Worm (Caenorhabditis elegans) whole organism, young adult: Measurements from ENCODE around the gene his-71.

Source experiments
- B0035.1 ChIP-seq: sonication (generic microtip); optimal IDR thresholded peaks from 2 replicates; lab custom pipeline; 2016; ENCODE audit warnings: missing genetic modification characterization, mild to moderate bottlenecking, missing compliant biosample characterization, missing genotype, missing genetic modification reagents
- F49E8.2 ChIP-seq: sonication (generic microtip); optimal IDR thresholded peaks from 3 replicates; lab custom pipeline; 2017; ENCODE audit warnings: missing genetic modification characterization, mild to moderate bottlenecking, missing compliant biosample characterization, antibody characterized with exemption, moderate library complexity; ENCODE audit not compliant: insufficient read depth
- K12H6.12 ChIP-seq: fragments of 200-800 bp; sonication (Bioruptor generic); optimal IDR thresholded peaks from 2 replicates; lab custom pipeline; 2018; ENCODE audit warnings: mild to moderate bottlenecking, missing genetic modification characterization, missing compliant biosample characterization
- T07F8.4 ChIP-seq: sonication (generic microtip); optimal IDR thresholded peaks from 2 replicates; lab custom pipeline; 2016; ENCODE audit warnings: mild to moderate bottlenecking, missing genetic modification characterization, moderate library complexity, missing compliant biosample characterization
- Y67H2A.10 ChIP-seq: fragments of 200-800 bp; sonication (Bioruptor generic); conservative IDR thresholded peaks from 2 replicates; pipeline ENCODE4 v1.3.6; 2022; ENCODE audit warnings: missing genetic modification reagents, missing genetic modification characterization, missing compliant biosample characterization
- Y95B8A.8 ChIP-seq: fragments of 200-800 bp; sonication (Bioruptor generic); IDR thresholded peaks from 2 replicates; pipeline ENCODE4 v1.3.6; 2022; ENCODE audit warnings: missing genetic modification reagents, missing genetic modification characterization, missing compliant biosample characterization
- akir-1 ChIP-seq: fragments of 200-800 bp; sonication (Bioruptor generic); optimal IDR thresholded peaks from 2 replicates; lab custom pipeline; 2018; ENCODE audit warnings: mild to moderate bottlenecking, missing genetic modification characterization, moderate library complexity, missing compliant biosample characterization
- ama-1 ChIP-seq, 3 experiments: fragments of 150-350 bp in 1 of 3; sonication (generic microtip) in 2 of 3; optimal IDR thresholded peaks; 2 replicates each; lab custom pipeline; 2014 to 2018; ENCODE audit warnings: missing biosample characterization in 2 of 3, missing genetic modification characterization in 2 of 3, missing genetic modification reagents in 2 of 3
- aptf-3 ChIP-seq: fragments of 200-800 bp; sonication (Bioruptor generic); IDR thresholded peaks from 2 replicates; pipeline ENCODE4 v1.3.6; 2022; ENCODE audit warnings: missing genetic modification characterization, missing compliant biosample characterization
- ccch-3 ChIP-seq: fragments of 200-800 bp; sonication (Bioruptor generic); optimal IDR thresholded peaks from 2 replicates; lab custom pipeline; 2018; ENCODE audit warnings: mild to moderate bottlenecking, missing genetic modification characterization, missing compliant biosample characterization
- cebp-1 ChIP-seq, 2 experiments: fragments of 200-800 bp in 1 of 2; sonication (Bioruptor generic) in 1 of 2; sonication (generic microtip) in 1 of 2; IDR thresholded peaks in 1 of 2; optimal IDR thresholded peaks in 1 of 2; 2 replicates each; pipeline versions ENCODE4 v1.3.6 to Lab custom; 2017 to 2022; ENCODE audit warnings: missing compliant biosample characterization in 2 of 2, missing genetic modification characterization in 2 of 2, mild to moderate bottlenecking in 1 of 2, missing genetic modification reagents in 1 of 2, moderate library complexity in 1 of 2
- ceh-27 ChIP-seq: fragments of 200-800 bp; sonication (Bioruptor generic); optimal IDR thresholded peaks from 2 replicates; lab custom pipeline; 2018; ENCODE audit warnings: mild to moderate bottlenecking, missing genetic modification characterization, moderate library complexity, missing compliant biosample characterization
- ceh-58 ChIP-seq: fragments of 200-800 bp; sonication (Bioruptor generic); IDR thresholded peaks from 2 replicates; pipeline ENCODE4 v1.3.6; 2022; ENCODE audit warnings: missing genetic modification characterization, missing compliant biosample characterization
- ceh-79 ChIP-seq: sonication (generic microtip); optimal IDR thresholded peaks from 2 replicates; lab custom pipeline; 2017; ENCODE audit warnings: mild to moderate bottlenecking, missing genetic modification characterization, missing compliant biosample characterization
- dox-1 ChIP-seq: fragments of 200-800 bp; sonication (Bioruptor generic); IDR thresholded peaks from 2 replicates; pipeline ENCODE4 v1.3.6; 2022; ENCODE audit warnings: missing genetic modification reagents, missing genetic modification characterization, missing compliant biosample characterization
- egl-44 ChIP-seq: fragments of 200-800 bp; sonication (Bioruptor generic); IDR thresholded peaks from 2 replicates; pipeline ENCODE4 v1.3.6; 2022; ENCODE audit warnings: missing genetic modification reagents, missing genetic modification characterization, missing compliant biosample characterization
- gei-17 ChIP-seq: fragments of 200-800 bp; sonication (Bioruptor generic); optimal IDR thresholded peaks from 2 replicates; lab custom pipeline; 2018; ENCODE audit warnings: mild to moderate bottlenecking, missing genetic modification characterization, missing compliant biosample characterization
- hmg-1.2 ChIP-seq: fragments of 200-800 bp; sonication (Bioruptor generic); IDR thresholded peaks from 2 replicates; pipeline ENCODE4 v1.3.6; 2022; ENCODE audit warnings: missing genetic modification reagents, missing genetic modification characterization, missing compliant biosample characterization
- hmg-20 ChIP-seq: fragments of 200-800 bp; sonication (Bioruptor generic); IDR thresholded peaks from 2 replicates; pipeline ENCODE4 v1.3.6; 2022; ENCODE audit warnings: missing genetic modification reagents, missing genetic modification characterization, missing compliant biosample characterization
- hrde-1 ChIP-seq: sonication (generic microtip); optimal IDR thresholded peaks from 2 replicates; lab custom pipeline; 2016; ENCODE audit warnings: missing genetic modification characterization, mild to moderate bottlenecking, missing compliant biosample characterization, moderate library complexity, missing genotype, missing genetic modification reagents, borderline replicate concordance
- hsf-1 ChIP-seq: fragments of 200-800 bp; sonication (Bioruptor generic); IDR thresholded peaks from 2 replicates; pipeline ENCODE4 v1.3.6; 2022; ENCODE audit warnings: missing genetic modification reagents, missing genetic modification characterization, missing compliant biosample characterization
- lin-35 ChIP-seq, 3 experiments: fragments of 150-350 bp in 2 of 3; sonication (generic microtip) in 1 of 3; optimal IDR thresholded peaks; 2 replicates each; lab custom pipeline; 2014 to 2018; ENCODE audit warnings: missing biosample characterization in 3 of 3, missing genetic modification characterization in 3 of 3, missing genetic modification reagents in 3 of 3
- lir-1 ChIP-seq: fragments of 200-800 bp; sonication (Bioruptor generic); conservative IDR thresholded peaks from 2 replicates; pipeline ENCODE4 v1.3.6; 2022; ENCODE audit warnings: missing genetic modification reagents, missing genetic modification characterization, missing compliant biosample characterization
- mcd-1 ChIP-seq: fragments of 200-800 bp; sonication (Bioruptor generic); IDR thresholded peaks from 2 replicates; pipeline ENCODE4 v1.3.6; 2022; ENCODE audit warnings: missing genetic modification reagents, missing genetic modification characterization, missing compliant biosample characterization
- mes-4 ChIP-seq: sonication (generic microtip); optimal IDR thresholded peaks from 2 replicates; lab custom pipeline; 2016; ENCODE audit warnings: missing genotype, missing genetic modification characterization, missing compliant biosample characterization
- mxl-1 ChIP-seq: sonication (generic microtip); optimal IDR thresholded peaks from 2 replicates; lab custom pipeline; 2016; ENCODE audit warnings: missing genetic modification characterization, missing compliant biosample characterization
- nfyb-1 ChIP-seq: fragments of 200-800 bp; sonication (Bioruptor generic); IDR thresholded peaks from 2 replicates; pipeline ENCODE4 v1.3.6; 2022; ENCODE audit warnings: missing genetic modification reagents, missing genetic modification characterization, missing compliant biosample characterization
- nhr-80 ChIP-seq: sonication (generic microtip); optimal IDR thresholded peaks from 2 replicates; lab custom pipeline; 2016; ENCODE audit warnings: missing genetic modification characterization, missing compliant biosample characterization
- pbrm-1 ChIP-seq: fragments of 200-800 bp; sonication (Bioruptor generic); IDR thresholded peaks from 2 replicates; pipeline ENCODE4 v1.3.6; 2022; ENCODE audit warnings: missing genetic modification reagents, missing genetic modification characterization, missing compliant biosample characterization
- repo-1 ChIP-seq: sonication (generic microtip); optimal IDR thresholded peaks from 2 replicates; lab custom pipeline; 2017; ENCODE audit warnings: mild to moderate bottlenecking, missing genetic modification characterization, missing compliant biosample characterization
- tbp1 ChIP-seq: fragments of 200-800 bp; sonication (Bioruptor generic); optimal IDR thresholded peaks from 2 replicates; lab custom pipeline; 2018; ENCODE audit warnings: mild to moderate bottlenecking, missing genetic modification characterization, missing compliant biosample characterization
- unc-130 ChIP-seq: sonication (generic microtip); optimal IDR thresholded peaks from 2 replicates; lab custom pipeline; 2016; ENCODE audit warnings: missing genetic modification reagents, missing genetic modification characterization, missing compliant biosample characterization
- xnd-1 ChIP-seq: sonication (generic microtip); optimal IDR thresholded peaks from 2 replicates; lab custom pipeline; 2016; ENCODE audit warnings: missing genotype, missing genetic modification reagents, missing genetic modification characterization, missing compliant biosample characterization
- zim-3 ChIP-seq: sonication (generic microtip); optimal IDR thresholded peaks from 2 replicates; lab custom pipeline; 2017; ENCODE audit warnings: mild to moderate bottlenecking, missing genetic modification characterization, moderate library complexity, missing compliant biosample characterization
- ztf-28 ChIP-seq: fragments of 200-800 bp; sonication (Bioruptor generic); IDR thresholded peaks from 2 replicates; pipeline ENCODE4 v1.3.6; 2022; ENCODE audit warnings: missing genetic modification reagents, missing genetic modification characterization, missing compliant biosample characterization

his-71 gene

ce11 chrX:8017305-8017704, 35.4 kb upstream of the his-71 start (continued):
- TF ChIP-seq nhr-80: no peak
- no peak for TF ChIP-seq ztf-28 (GFP tag; lab: Robert Waterston, UW)
- no peak for TF ChIP-seq Y95B8A.8 (GFP tag; lab: Robert Waterston, UW)
- TF ChIP-seq F49E8.2 (tag; lab: Kevin White, UChicago): no peak
- peak; percentile 73 for TF ChIP-seq K12H6.12 (tag; lab: Kevin White, UChicago)
- TF ChIP-seq lin-35 (GFP tag; optimal IDR thresholded peaks at IDR 0.05; lab: Kevin White, UChicago): peak in 1 of 3 experiments; percentile 36
- TF ChIP-seq mes-4 (tag; lab: Kevin White, UChicago): no peak
- TF ChIP-seq Y67H2A.10: no peak
- no peak for TF ChIP-seq T07F8.4 (tag; lab: Kevin White, UChicago)
- TF ChIP-seq tbp1 (GFP tag; lab: Kevin White, UChicago): no peak
- TF ChIP-seq xnd-1 (tag; lab: Kevin White, UChicago): no peak
- 0 out of 2 replicates have a peak, but pooled peaks have one; percentile 14 for TF ChIP-seq hsf-1 (GFP tag; lab: Robert Waterston, UW)
- no peak; the same call in 1 of the 2 replicates for TF ChIP-seq nfyb-1 (GFP tag; lab: Robert Waterston, UW)
- no peak for TF ChIP-seq ceh-27 (GFP tag; lab: Kevin White, UChicago)
- no peak for TF ChIP-seq zim-3 (tag; lab: Kevin White, UChicago)
- TF ChIP-seq mcd-1 (GFP tag; lab: Robert Waterston, UW): peak; percentile 74
- TF ChIP-seq pbrm-1 (GFP tag; lab: Robert Waterston, UW): no peak
- 0 out of 2 replicates have a peak, but pooled peaks have one; percentile 17 for TF ChIP-seq lir-1
- TF ChIP-seq ama-1 (optimal IDR thresholded peaks at IDR 0.05; lab: Kevin White, UChicago): no peak
- no peak for TF ChIP-seq ama-1 (GFP tag; optimal IDR thresholded peaks at IDR 0.05; lab: Kevin White, UChicago)
- TF ChIP-seq hmg-1.2 (GFP tag; lab: Robert Waterston, UW): peak; percentile 41; the same call in 1 of the 2 replicates
- no peak for TF ChIP-seq egl-44 (GFP tag; lab: Robert Waterston, UW)
- TF ChIP-seq akir-1: no peak
- no peak for TF ChIP-seq B0035.1 (tag; lab: Kevin White, UChicago)
- no peak for TF ChIP-seq gei-17 (GFP tag; lab: Kevin White, UChicago)
- no peak for TF ChIP-seq unc-130 (GFP tag; lab: Kevin White, UChicago)
- TF ChIP-seq hmg-20: peak; percentile 45; the same call in 1 of the 2 replicates
- TF ChIP-seq ceh-58 (GFP tag; lab: Robert Waterston, UW): no peak
- TF ChIP-seq repo-1 (tag; lab: Kevin White, UChicago): peak; percentile 36
- TF ChIP-seq hrde-1: no peak
- TF ChIP-seq mxl-1 (tag; lab: Kevin White, UChicago): no peak
- no peak for TF ChIP-seq aptf-3 (GFP tag; lab: Robert Waterston, UW)
- TF ChIP-seq ccch-3 (GFP tag; lab: Kevin White, UChicago): no peak
- no peak for TF ChIP-seq ceh-79 (tag; lab: Kevin White, UChicago)
- TF ChIP-seq, all 124 proteins: peak for 26

DNA sequence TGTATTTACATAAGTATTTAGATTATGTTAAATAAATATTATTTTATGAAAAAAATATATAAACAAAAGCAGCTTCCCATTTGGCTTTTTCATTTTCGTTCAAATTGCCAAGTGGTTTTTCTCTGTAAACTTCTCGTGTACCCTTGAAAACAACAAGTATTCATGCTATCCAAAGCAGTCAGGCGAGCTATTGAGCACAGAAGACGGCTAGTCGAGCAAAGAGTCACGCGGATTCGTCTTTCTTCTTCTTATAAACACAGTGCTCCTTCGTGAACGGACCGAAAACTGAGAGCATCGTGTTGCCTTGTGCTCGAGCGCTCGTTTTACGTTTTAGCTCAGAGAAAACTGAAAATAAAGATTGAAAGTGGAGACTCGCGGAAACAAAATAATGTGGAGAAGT, 34.0 kb upstream of the his-71 start:
- TF ChIP-seq ceh-27 (GFP tag; lab: Kevin White, UChicago) (peak; percentile 25), K12H6.12 (tag; lab: Kevin White, UChicago) (peak; percentile 18), dox-1 (GFP tag; lab: Robert Waterston, UW) (no peak), cebp-1 (GFP tag; IDR thresholded peaks at IDR 0.05; lab: Robert Waterston, UW) (no peak), cebp-1 (tag; optimal IDR thresholded peaks at IDR 0.05; lab: Kevin White, UChicago) (peak; percentile 9)
- TF ChIP-seq, all 124 proteins: peak for 3
